Fruit fly (Drosophila melanogaster) whole organism, embryonic: ENCODE results near the gene alpha4GT2.

Source experiments
- Antp ChIP-seq: fragments of 200-800 bp; sonication (Bioruptor generic); optimal IDR thresholded peaks from 3 replicates; lab custom pipeline; 2016; ENCODE audit warnings: missing biosample characterization, missing genetic modification characterization
- Bgb ChIP-seq: fragments of 200-800 bp; sonication (Bioruptor generic); IDR thresholded peaks from 2 replicates; pipeline ENCODE4 v1.3.6; 2022; ENCODE audit warnings: missing biosample characterization, missing genetic modification characterization; ENCODE audit not compliant: partially characterized antibody
- CG10959 ChIP-seq: fragments of 200-800 bp; sonication (Bioruptor generic); IDR thresholded peaks from 2 replicates; pipeline ENCODE4 v1.3.6; 2022; ENCODE audit warnings: missing biosample characterization, missing genetic modification characterization
- CG11247 ChIP-seq: fragments of 200-800 bp; sonication (Bioruptor generic); IDR thresholded peaks from 2 replicates; pipeline ENCODE4 v1.3.6; 2022; ENCODE audit warnings: missing biosample characterization, missing genetic modification characterization
- CG11456 ChIP-seq: fragments of 200-800 bp; sonication (Bioruptor generic); IDR thresholded peaks from 3 replicates; pipeline ENCODE4 v1.3.6; 2022; ENCODE audit warnings: missing biosample characterization, missing genetic modification characterization
- CG11504 ChIP-seq: fragments of 200-800 bp; sonication (Bioruptor generic); optimal IDR thresholded peaks from 3 replicates; lab custom pipeline; 2019; ENCODE audit warnings: missing biosample characterization, mild to moderate bottlenecking, missing genetic modification characterization, moderate library complexity
- CG13424 ChIP-seq: fragments of 200-800 bp; sonication (Bioruptor generic); optimal IDR thresholded peaks from 2 replicates; lab custom pipeline; 2019; ENCODE audit warnings: missing biosample characterization, mild to moderate bottlenecking, missing genetic modification characterization, moderate library complexity
- CG15073 ChIP-seq: fragments of 200-800 bp; sonication (Bioruptor generic); optimal IDR thresholded peaks from 2 replicates; lab custom pipeline; 2016; ENCODE audit warnings: missing biosample characterization, missing genetic modification characterization
- CG16815 ChIP-seq: fragments of 200-800 bp; sonication (Bioruptor generic); optimal IDR thresholded peaks from 3 replicates; lab custom pipeline; 2017; ENCODE audit warnings: missing biosample characterization, mild to moderate bottlenecking, missing genetic modification characterization
- CG17186 ChIP-seq: fragments of 200-800 bp; sonication (Bioruptor generic); optimal IDR thresholded peaks from 3 replicates; lab custom pipeline; 2017; ENCODE audit warnings: missing biosample characterization, missing genetic modification reagents, missing genetic modification characterization
- CG17612 ChIP-seq: fragments of 200-800 bp; sonication (Bioruptor generic); IDR thresholded peaks from 2 replicates; pipeline ENCODE4 v1.3.6; 2022; ENCODE audit warnings: missing biosample characterization, missing genetic modification characterization
- CG18764 ChIP-seq: fragments of 200-800 bp; sonication (Bioruptor generic); optimal IDR thresholded peaks from 3 replicates; lab custom pipeline; 2016; ENCODE audit warnings: missing biosample characterization, missing genetic modification characterization
- CG2116 ChIP-seq: fragments of 200-800 bp; sonication (Bioruptor generic); optimal IDR thresholded peaks from 3 replicates; lab custom pipeline; 2018; ENCODE audit warnings: missing biosample characterization, mild to moderate bottlenecking, missing genetic modification characterization
- CG2712 ChIP-seq: fragments of 200-800 bp; optimal IDR thresholded peaks from 3 replicates; lab custom pipeline; 2019; ENCODE audit warnings: missing biosample characterization, mild to moderate bottlenecking, missing genetic modification characterization, moderate library complexity
- CG2875 ChIP-seq: fragments of 200-800 bp; sonication (Bioruptor generic); optimal IDR thresholded peaks from 2 replicates; lab custom pipeline; 2017; ENCODE audit warnings: missing biosample characterization, mild to moderate bottlenecking, missing genetic modification characterization, missing genetic modification reagents
- CG30431 ChIP-seq: fragments of 200-800 bp; sonication (Bioruptor generic); optimal IDR thresholded peaks from 2 replicates; lab custom pipeline; 2017; ENCODE audit warnings: missing biosample characterization, missing genetic modification characterization
- CG31365 ChIP-seq: fragments of 200-800 bp; sonication (Bioruptor generic); optimal IDR thresholded peaks from 2 replicates; lab custom pipeline; 2018; ENCODE audit warnings: missing biosample characterization, mild to moderate bottlenecking, missing genetic modification characterization
- CG3163 ChIP-seq: fragments of 200-800 bp; sonication (Bioruptor generic); optimal IDR thresholded peaks from 3 replicates; lab custom pipeline; 2016; ENCODE audit warnings: missing biosample characterization, missing genetic modification characterization
- CG43689 ChIP-seq: fragments of 200-800 bp; sonication (Bioruptor generic); IDR thresholded peaks from 2 replicates; pipeline ENCODE4 v1.3.6; 2022; ENCODE audit warnings: missing biosample characterization, missing genetic modification characterization
- CG8089 ChIP-seq: fragments of 200-800 bp; sonication (Bioruptor generic); optimal IDR thresholded peaks from 3 replicates; lab custom pipeline; 2016; ENCODE audit warnings: missing biosample characterization, missing genetic modification characterization
- CG8290 ChIP-seq, 3 experiments: fragments of 200-800 bp; sonication (Bioruptor generic); optimal IDR thresholded peaks; 2 replicates each; lab custom pipeline; 2016 to 2019; ENCODE audit warnings: missing biosample characterization in 3 of 3, missing genetic modification characterization in 3 of 3, mild to moderate bottlenecking in 2 of 3, moderate library complexity in 1 of 3
- CG8944 ChIP-seq: fragments of 200-800 bp; sonication (Bioruptor generic); optimal IDR thresholded peaks from 3 replicates; lab custom pipeline; 2016; ENCODE audit warnings: missing biosample characterization, missing genetic modification characterization
- CoRest ChIP-seq: fragments of 200-800 bp; sonication (Bioruptor generic); optimal IDR thresholded peaks from 3 replicates; lab custom pipeline; 2018; ENCODE audit warnings: missing biosample characterization, mild to moderate bottlenecking, missing genetic modification characterization, moderate library complexity
- Dp ChIP-seq: fragments of 200-800 bp; sonication (Bioruptor generic); optimal IDR thresholded peaks from 2 replicates; lab custom pipeline; 2018; ENCODE audit warnings: missing biosample characterization, mild to moderate bottlenecking, missing genetic modification characterization, moderate library complexity
- Dref ChIP-seq: fragments of 200-800 bp; sonication (Bioruptor generic); IDR thresholded peaks from 2 replicates; pipeline ENCODE4 v1.3.6; 2022; ENCODE audit warnings: missing biosample characterization, missing genetic modification characterization
- Elba2 ChIP-seq: fragments of 200-800 bp; sonication (Bioruptor generic); optimal IDR thresholded peaks from 3 replicates; lab custom pipeline; 2016; ENCODE audit warnings: missing biosample characterization, missing genetic modification characterization
- Hsf ChIP-seq: fragments of 200-800 bp; sonication (Bioruptor generic); optimal IDR thresholded peaks from 3 replicates; lab custom pipeline; 2016; ENCODE audit warnings: missing biosample characterization, missing genetic modification characterization
- Lhr ChIP-seq: fragments of 200-800 bp; sonication (Bioruptor generic); optimal IDR thresholded peaks from 3 replicates; lab custom pipeline; 2017; ENCODE audit warnings: mild to moderate bottlenecking, missing biosample characterization, missing genetic modification reagents, missing genetic modification characterization
- Mad ChIP-seq: fragments of 200-800 bp; sonication (Bioruptor generic); optimal IDR thresholded peaks from 2 replicates; lab custom pipeline; 2016; ENCODE audit warnings: missing biosample characterization, missing genetic modification characterization
- Mrtf ChIP-seq: fragments of 200-800 bp; sonication (Bioruptor generic); IDR thresholded peaks from 3 replicates; pipeline ENCODE4 v1.3.6; 2022; ENCODE audit warnings: missing biosample characterization, missing genetic modification characterization
- bowl ChIP-seq: fragments of 200-800 bp; sonication (Bioruptor generic); IDR thresholded peaks from 2 replicates; pipeline ENCODE4 v1.3.6; 2022; ENCODE audit warnings: missing biosample characterization, missing genetic modification characterization
- br ChIP-seq: fragments of >200 bp; optimal IDR thresholded peaks from 2 replicates; lab custom pipeline; 2017
- crc ChIP-seq: fragments of 200-800 bp; sonication (Bioruptor generic); optimal IDR thresholded peaks from 2 replicates; lab custom pipeline; 2016; ENCODE audit warnings: missing biosample characterization, missing genetic modification characterization
- croc ChIP-seq: fragments of 200-800 bp; sonication (Bioruptor generic); conservative IDR thresholded peaks from 3 replicates; pipeline ENCODE4 v1.3.6; 2022; ENCODE audit warnings: missing biosample characterization, missing genetic modification characterization
- da ChIP-seq: fragments of 200-800 bp; sonication (Bioruptor generic); optimal IDR thresholded peaks from 2 replicates; lab custom pipeline; 2016; ENCODE audit warnings: missing biosample characterization, missing genetic modification characterization
- dan ChIP-seq: fragments of 200-800 bp; sonication (Bioruptor generic); IDR thresholded peaks from 2 replicates; pipeline ENCODE4 v1.3.6; 2022; ENCODE audit warnings: missing biosample characterization, missing genetic modification characterization
- dati ChIP-seq: fragments of 200-800 bp; sonication (Bioruptor generic); IDR thresholded peaks from 2 replicates; pipeline ENCODE4 v1.3.6; 2022; ENCODE audit warnings: missing biosample characterization, missing genetic modification characterization
- esg ChIP-seq: fragments of 200-800 bp; sonication (Bioruptor generic); conservative IDR thresholded peaks from 2 replicates; pipeline ENCODE4 v1.3.6; 2022; ENCODE audit warnings: missing biosample characterization, missing genetic modification characterization
- eve ChIP-seq, 2 experiments: fragments of >200 bp; optimal IDR thresholded peaks; 2 replicates each; lab custom pipeline; 2017; ENCODE audit warnings: missing biosample characterization in 2 of 2, missing genetic modification characterization in 2 of 2
- exex ChIP-seq: fragments of 200-800 bp; sonication (Bioruptor generic); optimal IDR thresholded peaks from 4 replicates; lab custom pipeline; 2018; ENCODE audit warnings: missing biosample characterization, mild to moderate bottlenecking, missing genetic modification characterization, moderate library complexity
- eyg ChIP-seq: fragments of 200-800 bp; sonication (Bioruptor generic); optimal IDR thresholded peaks from 3 replicates; lab custom pipeline; 2016; ENCODE audit warnings: missing biosample characterization, missing genetic modification characterization
- fd102C ChIP-seq: fragments of 200-800 bp; sonication (Bioruptor generic); optimal IDR thresholded peaks from 2 replicates; lab custom pipeline; 2018; ENCODE audit warnings: missing biosample characterization, mild to moderate bottlenecking, missing genetic modification characterization, moderate library complexity
- ken ChIP-seq: fragments of 200-800 bp; sonication (Bioruptor generic); IDR thresholded peaks from 3 replicates; pipeline ENCODE4 v1.3.6; 2022; ENCODE audit warnings: missing biosample characterization, missing genetic modification characterization
- maf-S ChIP-seq: fragments of 200-800 bp; sonication (Bioruptor generic); optimal IDR thresholded peaks from 2 replicates; lab custom pipeline; 2016; ENCODE audit warnings: missing biosample characterization, missing genetic modification characterization
- mam ChIP-seq: fragments of 200-800 bp; sonication (Bioruptor generic); optimal IDR thresholded peaks from 3 replicates; lab custom pipeline; 2016; ENCODE audit warnings: missing biosample characterization, missing genetic modification characterization
- phol ChIP-seq: fragments of 200-800 bp; sonication (Bioruptor generic); optimal IDR thresholded peaks from 3 replicates; lab custom pipeline; 2018; ENCODE audit warnings: missing biosample characterization, mild to moderate bottlenecking, missing genetic modification characterization, moderate library complexity
- slbo ChIP-seq: fragments of 200-800 bp; sonication (Bioruptor generic); IDR thresholded peaks from 2 replicates; pipeline ENCODE4 v1.3.6; 2022; ENCODE audit warnings: missing biosample characterization, missing genetic modification characterization
- sob ChIP-seq: fragments of 200-800 bp; sonication (Bioruptor generic); IDR thresholded peaks from 2 replicates; pipeline ENCODE4 v1.3.6; 2022; ENCODE audit warnings: missing biosample characterization, missing genetic modification characterization
- tgo ChIP-seq: fragments of 200-800 bp; sonication (Bioruptor generic); IDR thresholded peaks from 3 replicates; pipeline ENCODE4 v1.3.6; 2022; ENCODE audit warnings: missing biosample characterization, missing genetic modification characterization
- tin ChIP-seq: fragments of 200-800 bp; sonication (Bioruptor generic); optimal IDR thresholded peaks from 3 replicates; lab custom pipeline; 2016; ENCODE audit warnings: missing biosample characterization, missing genetic modification characterization
- trh ChIP-seq: fragments of 200-800 bp; sonication (Bioruptor generic); optimal IDR thresholded peaks from 2 replicates; lab custom pipeline; 2016; ENCODE audit warnings: missing biosample characterization, missing genetic modification characterization
- yki ChIP-seq: fragments of >200 bp; optimal IDR thresholded peaks from 3 replicates; lab custom pipeline; 2018

Gene alpha4GT2

DNA sequence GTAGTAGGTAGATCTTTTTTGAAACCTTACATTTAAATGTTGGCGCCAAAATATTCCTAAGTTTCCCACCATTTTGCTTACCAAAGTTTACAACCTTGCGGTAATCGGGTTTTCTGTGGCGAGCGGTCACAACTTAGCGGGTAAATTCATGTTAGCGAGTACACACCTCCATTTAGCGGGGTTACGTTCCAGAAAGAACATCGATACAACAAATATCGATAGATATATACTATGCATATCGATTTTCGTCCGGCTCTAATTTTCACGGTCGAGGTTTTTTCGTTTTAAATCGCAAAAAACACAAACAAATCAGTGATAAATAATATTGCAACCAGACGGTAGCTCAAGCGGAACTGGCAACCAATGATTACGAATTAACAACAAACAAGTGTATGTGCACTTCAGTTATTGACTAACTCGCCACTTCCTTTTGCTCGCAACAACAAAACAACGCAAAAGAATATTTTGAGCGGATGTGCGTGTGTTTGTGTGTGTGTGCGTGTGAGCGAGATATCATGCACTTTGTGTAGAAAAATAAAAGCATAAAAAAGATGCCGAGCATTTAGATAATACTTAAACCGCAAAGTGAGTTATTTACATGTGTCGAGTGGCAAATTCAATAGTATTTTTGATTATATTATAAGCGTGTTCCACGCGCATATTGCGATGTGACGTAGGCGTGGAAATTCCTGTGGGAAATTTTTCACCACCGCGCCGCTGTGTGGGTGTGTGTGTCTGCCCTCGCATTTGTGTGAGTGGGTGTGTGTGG lies 56.5 kb downstream of the alpha4GT2 start, which contains the start of gene Lnk (continued):
- TF ChIP-seq ken (GFP tag; lab: Robert Waterston, UW) (no peak), Mad (no peak), maf-S (peak; percentile 15), CG3163 (GFP tag; lab: Kevin White, UChicago) (no peak), Dref (GFP tag; lab: Robert Waterston, UW) (peak; percentile 98), bowl (GFP tag; lab: Robert Waterston, UW) (no peak), phol (tag; lab: Kevin White, UChicago) (peak; percentile 52), Bgb (GFP tag; lab: Robert Waterston, UW) (peak; percentile 96), fd102C (no peak), CG8089 (GFP tag; lab: Kevin White, UChicago) (no peak), mam (GFP tag; lab: Kevin White, UChicago) (no peak), esg (GFP tag; lab: Robert Waterston, UW) (no peak), trh (GFP tag; lab: Kevin White, UChicago) (peak; percentile 17), tin (GFP tag; lab: Kevin White, UChicago) (no peak), crc (no peak), dati (GFP tag; lab: Robert Waterston, UW) (no peak), CG18764 (GFP tag; lab: Kevin White, UChicago) (no peak), Mrtf (GFP tag; lab: Robert Waterston, UW) (no peak), CG11504 (tag; lab: Kevin White, UChicago) (no peak), da (GFP tag; lab: Kevin White, UChicago) (no peak), croc (GFP tag; lab: Robert Waterston, UW) (no peak), CG31365 (tag; lab: Kevin White, UChicago) (peak; percentile 38), Hsf (GFP tag; lab: Kevin White, UChicago) (no peak), Antp (no peak), exex (tag; lab: Kevin White, UChicago) (no peak), CG2116 (GFP tag; lab: Kevin White, UChicago) (peak; percentile 77), CoRest (tag; lab: Kevin White, UChicago) (peak; percentile 39), slbo (GFP tag; lab: Robert Waterston, UW) (peak; percentile 21; the same call in 1 of the 2 replicates), Elba2 (GFP tag; lab: Kevin White, UChicago) (no peak), yki (no peak), CG13424 (tag; lab: Kevin White, UChicago) (no peak), CG8944 (GFP tag; lab: Kevin White, UChicago) (no peak), Lhr (GFP tag; lab: Kevin White, UChicago) (peak; percentile 89), CG10959 (GFP tag; lab: Robert Waterston, UW) (no peak), CG17186 (GFP tag; lab: Kevin White, UChicago) (peak; percentile 53), sob (no peak), Dp (GFP tag; lab: Kevin White, UChicago) (peak; percentile 96), CG2712 (tag; lab: Kevin White, UChicago) (peak; percentile 33), CG30431 (GFP tag; lab: Kevin White, UChicago) (no peak), CG16815 (GFP tag; lab: Kevin White, UChicago) (no peak), CG17612 (GFP tag; lab: Robert Waterston, UW) (no peak), CG43689 (GFP tag; lab: Robert Waterston, UW) (no peak), CG15073 (GFP tag; lab: Kevin White, UChicago) (no peak), eve (GFP tag; optimal IDR thresholded peaks at IDR 0.05; lab: Kevin White, UChicago) (no peak), CG11247 (GFP tag; lab: Robert Waterston, UW) (no peak), CG2875 (GFP tag; lab: Kevin White, UChicago) (no peak), CG8290 (GFP tag; optimal IDR thresholded peaks at IDR 0.05; lab: Kevin White, UChicago) (no peak), CG8290 (tag; optimal IDR thresholded peaks at IDR 0.05; lab: Kevin White, UChicago) (peak in 1 of 2 experiments; percentile 60), CG11456 (GFP tag; lab: Robert Waterston, UW) (no peak), br (no peak), tgo (GFP tag; lab: Robert Waterston, UW) (no peak), eyg (GFP tag; lab: Kevin White, UChicago) (no peak), dan (GFP tag; lab: Robert Waterston, UW) (no peak)
